Fruit fly (Drosophila melanogaster) whole organism, adult: Measurements from ENCODE around the gene gfzf.

Experiments
- CG11617 ChIP-seq: fragments of 200-800 bp; sonication (Bioruptor generic); optimal IDR thresholded peaks from 2 replicates; lab custom pipeline; 2017; ENCODE audit warnings: mild to moderate bottlenecking, missing biosample characterization, missing genetic modification reagents, missing genetic modification characterization
- CG33017 ChIP-seq: fragments of 200-800 bp; sonication (Bioruptor generic); optimal IDR thresholded peaks from 2 replicates; lab custom pipeline; 2018; ENCODE audit warnings: missing biosample characterization, mild to moderate bottlenecking, missing genetic modification characterization, moderate library complexity
- cic ChIP-seq: fragments of 200-800 bp; sonication (Bioruptor generic); optimal IDR thresholded peaks from 2 replicates; lab custom pipeline; 2017; ENCODE audit warnings: missing biosample characterization, mild to moderate bottlenecking, missing genetic modification characterization, moderate library complexity
- cnc ChIP-seq, 2 experiments: fragments of >200 bp; optimal IDR thresholded peaks; 2 replicates each; lab custom pipeline; 2017
- kay ChIP-seq: fragments of 200-800 bp; sonication (Bioruptor generic); peaks from one replicate; lab custom pipeline; 2016; ENCODE audit warnings: missing biosample characterization, missing genetic modification characterization, borderline replicate concordance

DNA sequence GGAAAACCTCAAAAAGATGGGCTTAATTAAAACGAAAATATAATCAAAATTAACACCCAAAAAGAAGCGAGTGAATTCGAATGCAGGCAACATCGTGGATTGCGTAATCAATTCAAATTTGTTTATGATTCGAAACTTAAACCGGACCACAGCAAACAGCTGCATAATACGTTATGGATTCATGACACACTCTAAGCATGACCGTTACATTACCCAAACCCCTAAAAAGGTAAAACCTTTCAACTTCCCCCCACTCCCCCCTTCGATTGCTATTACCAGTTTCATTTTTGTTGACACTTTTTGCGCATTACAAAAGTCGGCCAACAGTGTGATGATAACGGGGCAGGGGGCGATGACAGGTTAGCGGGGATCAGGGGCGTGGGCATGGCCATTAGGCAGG is 19.2 kb upstream of the gfzf start:
- no peak for TF ChIP-seq cic
- TF ChIP-seq CG33017 (tag; lab: Kevin White, UChicago): no peak
- no peak for TF ChIP-seq CG11617 (GFP tag; lab: Kevin White, UChicago)
- TF ChIP-seq cnc (optimal IDR thresholded peaks at IDR 0.05; lab: Kevin White, UChicago): no peak
- no peak for TF ChIP-seq kay
